Fruit fly (Drosophila melanogaster) whole organism, adult: ENCODE measurements around the gene per.

Experiments
- CG11617 ChIP-seq: fragments of 200-800 bp; sonication (Bioruptor generic); optimal IDR thresholded peaks from 2 replicates; lab custom pipeline; 2017; ENCODE audit warnings: mild to moderate bottlenecking, missing biosample characterization, missing genetic modification reagents, missing genetic modification characterization
- CG12768 ChIP-seq: fragments of 200-800 bp; sonication (Bioruptor generic); optimal IDR thresholded peaks from 2 replicates; lab custom pipeline; 2017; ENCODE audit warnings: missing biosample characterization, missing genetic modification characterization, mild to moderate bottlenecking, moderate library complexity, missing genetic modification reagents
- CG14711 ChIP-seq: fragments of 200-800 bp; sonication (Bioruptor generic); optimal IDR thresholded peaks from 2 replicates; lab custom pipeline; 2018; ENCODE audit warnings: missing biosample characterization, mild to moderate bottlenecking, missing genetic modification characterization, moderate library complexity
- CG1620 ChIP-seq: fragments of 200-800 bp; sonication (Bioruptor generic); optimal IDR thresholded peaks from 2 replicates; lab custom pipeline; 2016; ENCODE audit warnings: missing biosample characterization, missing genetic modification characterization
- CG33017 ChIP-seq: fragments of 200-800 bp; sonication (Bioruptor generic); optimal IDR thresholded peaks from 2 replicates; lab custom pipeline; 2018; ENCODE audit warnings: missing biosample characterization, mild to moderate bottlenecking, missing genetic modification characterization, moderate library complexity
- CG5204 ChIP-seq: fragments of 200-800 bp; sonication (Bioruptor generic); optimal IDR thresholded peaks from 2 replicates; lab custom pipeline; 2016; ENCODE audit warnings: missing biosample characterization, missing genetic modification characterization
- CG7045 ChIP-seq: fragments of 200-800 bp; sonication (Bioruptor generic); optimal IDR thresholded peaks from 2 replicates; lab custom pipeline; 2017; ENCODE audit warnings: missing biosample characterization, mild to moderate bottlenecking, missing genetic modification characterization
- CG7101 ChIP-seq: fragments of 200-800 bp; sonication (Bioruptor generic); optimal IDR thresholded peaks from 2 replicates; lab custom pipeline; 2018; ENCODE audit warnings: missing biosample characterization, mild to moderate bottlenecking, missing genetic modification characterization, moderate library complexity
- Clk ChIP-seq: fragments of 200-800 bp; sonication (Bioruptor generic); optimal IDR thresholded peaks from 2 replicates; lab custom pipeline; 2017; ENCODE audit warnings: missing biosample characterization, missing genetic modification characterization
- Crg-1 ChIP-seq: fragments of 200-800 bp; sonication (Bioruptor generic); optimal IDR thresholded peaks from 2 replicates; lab custom pipeline; 2016; ENCODE audit warnings: missing biosample characterization, missing genetic modification characterization
- Mnt ChIP-seq: fragments of 200-800 bp; sonication (Bioruptor generic); optimal IDR thresholded peaks from 2 replicates; lab custom pipeline; 2016; ENCODE audit warnings: missing biosample characterization, mild to moderate bottlenecking, missing genetic modification characterization
- bab1 ChIP-seq: fragments of 200-800 bp; sonication (Bioruptor generic); optimal IDR thresholded peaks from 3 replicates; lab custom pipeline; 2019; ENCODE audit warnings: missing biosample characterization, mild to moderate bottlenecking, missing genetic modification characterization, moderate library complexity
- cic ChIP-seq: fragments of 200-800 bp; sonication (Bioruptor generic); optimal IDR thresholded peaks from 2 replicates; lab custom pipeline; 2017; ENCODE audit warnings: missing biosample characterization, mild to moderate bottlenecking, missing genetic modification characterization, moderate library complexity
- cnc ChIP-seq, 2 experiments: fragments of >200 bp; optimal IDR thresholded peaks; 2 replicates each; lab custom pipeline; 2017
- kay ChIP-seq: fragments of 200-800 bp; sonication (Bioruptor generic); peaks from one replicate; lab custom pipeline; 2016; ENCODE audit warnings: missing biosample characterization, missing genetic modification characterization, borderline replicate concordance
- ovo ChIP-seq: fragments of 200-800 bp; sonication (Bioruptor generic); optimal IDR thresholded peaks from 2 replicates; lab custom pipeline; 2016; ENCODE audit warnings: missing biosample characterization, missing genetic modification characterization
- pad ChIP-seq: fragments of 200-800 bp; sonication (Bioruptor generic); optimal IDR thresholded peaks from 3 replicates; lab custom pipeline; 2017; ENCODE audit warnings: missing biosample characterization, missing genetic modification characterization, mild to moderate bottlenecking, moderate library complexity, missing genetic modification reagents
- tj ChIP-seq: fragments of 200-800 bp; sonication (Bioruptor generic); optimal IDR thresholded peaks from 3 replicates; lab custom pipeline; 2017; ENCODE audit warnings: missing biosample characterization, mild to moderate bottlenecking, missing genetic modification characterization, moderate library complexity
- toe ChIP-seq: fragments of 200-800 bp; sonication (Bioruptor generic); optimal IDR thresholded peaks from 2 replicates; lab custom pipeline; 2016; ENCODE audit warnings: missing biosample characterization, missing genetic modification characterization

Gene per

dm6 chrX:2652124-2652923 lies 33.1 kb upstream of the per start:
- TF ChIP-seq kay (GFP tag; lab: Kevin White, UChicago), result peak; percentile 74
- peak; percentile 12 for TF ChIP-seq cic (GFP tag; lab: Kevin White, UChicago)
- TF ChIP-seq toe (GFP tag; lab: Kevin White, UChicago), result no peak
- no peak for TF ChIP-seq Crg-1 (GFP tag; lab: Kevin White, UChicago)
- no peak for TF ChIP-seq CG11617 (GFP tag; lab: Kevin White, UChicago)

DNA sequence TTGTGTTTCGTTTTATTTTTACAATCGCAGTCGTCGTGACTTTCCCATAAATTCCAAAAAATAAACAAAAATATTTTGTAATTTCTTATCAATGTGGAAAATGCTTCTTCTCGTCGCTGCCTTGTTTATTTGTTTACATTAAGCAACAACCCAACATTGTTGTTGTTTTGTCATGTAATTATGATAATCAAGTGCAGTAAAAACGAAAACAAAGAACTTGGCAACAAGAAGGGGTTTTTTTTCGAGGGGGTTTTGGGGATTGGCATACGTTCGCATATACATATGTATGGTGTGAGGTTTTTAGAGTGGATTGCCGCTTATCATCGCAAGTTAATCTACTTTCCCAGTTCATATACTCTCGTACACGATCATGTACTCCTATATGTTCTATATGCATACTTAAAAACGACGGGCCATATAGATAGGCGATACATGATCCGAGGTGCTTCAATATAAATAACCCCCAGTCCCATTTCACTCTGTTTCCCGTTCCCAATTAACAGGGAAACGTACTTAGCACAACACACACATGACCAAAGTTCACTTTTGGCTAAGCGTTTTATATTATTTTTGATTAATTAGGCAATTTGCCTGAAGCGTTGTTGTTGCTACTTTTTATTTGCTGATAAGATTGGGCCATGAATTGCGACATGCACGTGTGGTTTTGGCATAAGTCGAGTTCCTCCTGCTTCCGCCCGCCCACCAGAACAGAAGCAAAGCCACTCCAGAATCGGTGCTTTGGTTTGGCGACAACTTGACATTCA lies 31.7 kb upstream of the per start:
- TF ChIP-seq toe (GFP tag; lab: Kevin White, UChicago) (no peak), kay (GFP tag; lab: Kevin White, UChicago) (peak; percentile 55), tj (peak; percentile 14), CG12768 (no peak), Mnt (GFP tag; lab: Kevin White, UChicago) (peak; percentile 18), CG5204 (GFP tag; lab: Kevin White, UChicago) (no peak), cic (GFP tag; lab: Kevin White, UChicago) (peak; percentile 49)

DNA sequence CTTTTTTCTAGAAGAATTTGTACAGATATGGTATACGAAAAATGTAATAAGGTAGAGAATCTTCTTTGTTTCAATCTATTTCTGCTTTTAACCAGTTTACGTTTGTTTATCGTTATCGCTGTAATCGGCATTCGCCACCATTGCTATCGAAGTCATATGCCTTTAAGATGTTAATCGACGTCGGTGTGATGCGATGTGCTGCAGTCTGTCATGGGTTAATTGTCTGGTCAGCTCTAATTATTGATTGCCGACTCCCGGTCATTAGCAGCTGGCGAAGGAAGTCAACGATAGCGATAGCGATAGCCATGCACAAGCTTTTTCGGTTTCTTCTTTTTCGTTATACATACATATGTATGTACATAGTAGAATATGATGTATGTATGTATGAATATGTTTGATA lies 29.9 kb upstream of the per start:
- TF ChIP-seq CG33017 (tag; lab: Kevin White, UChicago), result no peak
- no peak for TF ChIP-seq Clk
- no peak for TF ChIP-seq bab1 (GFP tag; lab: Kevin White, UChicago)
- no peak for TF ChIP-seq cnc (optimal IDR thresholded peaks at IDR 0.05; lab: Kevin White, UChicago)
- no peak for TF ChIP-seq CG5204 (GFP tag; lab: Kevin White, UChicago)

dm6 chrX:2655998-2656397 lies 29.4 kb upstream of the per start:
- TF ChIP-seq ovo (GFP tag; lab: Kevin White, UChicago) (no peak), CG11617 (GFP tag; lab: Kevin White, UChicago) (no peak), CG12768 (no peak), CG7045 (no peak), CG1620 (GFP tag; lab: Kevin White, UChicago) (no peak), toe (GFP tag; lab: Kevin White, UChicago) (no peak), bab1 (GFP tag; lab: Kevin White, UChicago) (no peak), cnc (optimal IDR thresholded peaks at IDR 0.05; lab: Kevin White, UChicago) (no peak), CG14711 (tag; lab: Kevin White, UChicago) (no peak), Clk (no peak), cic (GFP tag; lab: Kevin White, UChicago) (no peak), CG5204 (GFP tag; lab: Kevin White, UChicago) (no peak), Crg-1 (GFP tag; lab: Kevin White, UChicago) (no peak), kay (GFP tag; lab: Kevin White, UChicago) (no peak), tj (no peak), Mnt (GFP tag; lab: Kevin White, UChicago) (no peak), CG7101 (tag; lab: Kevin White, UChicago) (no peak), CG33017 (tag; lab: Kevin White, UChicago) (no peak), pad (GFP tag; lab: Kevin White, UChicago) (no peak)

DNA sequence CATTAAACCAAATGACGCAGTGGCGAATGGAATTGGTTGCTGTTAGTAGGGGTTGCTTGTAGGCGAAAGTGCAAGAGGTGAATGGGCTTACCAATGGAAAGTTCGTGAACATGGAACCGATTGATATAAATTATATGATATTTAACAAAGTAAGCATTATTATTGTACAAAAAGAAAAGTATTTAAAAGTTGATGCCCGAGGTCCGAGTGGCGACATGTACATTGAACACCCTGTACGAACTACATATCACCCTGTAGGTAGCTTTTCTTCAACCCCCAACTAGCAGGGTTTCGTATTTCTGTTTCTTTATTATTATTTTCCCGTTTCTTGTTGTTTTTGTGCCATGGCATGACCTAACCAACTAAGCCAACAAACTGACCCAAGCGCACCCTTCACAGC lies 28.2 kb upstream of the per start:
- TF ChIP-seq tj (no peak), kay (GFP tag; lab: Kevin White, UChicago) (peak; percentile 68)

DNA sequence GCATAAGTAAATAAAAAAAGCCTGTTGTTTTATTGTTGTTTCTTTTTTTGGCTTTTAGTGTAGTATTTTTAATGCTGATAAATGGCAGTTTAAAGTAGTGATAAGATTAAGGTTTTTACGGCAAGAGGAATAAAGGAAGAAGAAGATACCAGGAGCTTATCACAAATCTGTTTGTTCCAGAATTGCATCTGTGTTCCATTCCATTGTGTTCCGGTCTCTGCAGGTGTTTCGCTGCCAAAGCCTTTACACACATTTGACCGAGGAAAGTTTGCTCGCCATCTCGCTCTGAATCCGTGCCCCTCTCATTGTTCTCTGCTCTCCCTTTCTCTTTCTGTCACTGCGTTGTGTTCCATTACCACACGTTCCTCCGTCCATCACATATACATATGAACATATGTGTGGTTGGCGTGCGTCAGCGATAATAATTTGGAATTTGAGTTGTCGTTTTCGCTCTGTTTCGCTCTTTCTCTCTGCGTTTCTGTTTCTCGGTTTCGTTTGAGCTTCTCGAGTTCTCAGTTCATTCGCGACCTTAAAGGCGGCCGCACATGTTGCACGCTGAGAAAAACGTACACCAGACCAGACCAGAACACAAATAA lies 27.0 kb upstream of the per start:
- TF ChIP-seq CG14711 (tag; lab: Kevin White, UChicago) (no peak), Crg-1 (GFP tag; lab: Kevin White, UChicago) (no peak), CG7045 (no peak), pad (GFP tag; lab: Kevin White, UChicago) (peak; percentile 78), cic (GFP tag; lab: Kevin White, UChicago) (peak; percentile 71), bab1 (GFP tag; lab: Kevin White, UChicago) (peak; percentile 34), CG7101 (tag; lab: Kevin White, UChicago) (peak; percentile 10), kay (GFP tag; lab: Kevin White, UChicago) (peak; percentile 62), tj (peak; percentile 94), Mnt (GFP tag; lab: Kevin White, UChicago) (peak; percentile 79)
